Worm (Caenorhabditis elegans): ENCODE results near the gene col-174.

Gene col-174

DNA sequence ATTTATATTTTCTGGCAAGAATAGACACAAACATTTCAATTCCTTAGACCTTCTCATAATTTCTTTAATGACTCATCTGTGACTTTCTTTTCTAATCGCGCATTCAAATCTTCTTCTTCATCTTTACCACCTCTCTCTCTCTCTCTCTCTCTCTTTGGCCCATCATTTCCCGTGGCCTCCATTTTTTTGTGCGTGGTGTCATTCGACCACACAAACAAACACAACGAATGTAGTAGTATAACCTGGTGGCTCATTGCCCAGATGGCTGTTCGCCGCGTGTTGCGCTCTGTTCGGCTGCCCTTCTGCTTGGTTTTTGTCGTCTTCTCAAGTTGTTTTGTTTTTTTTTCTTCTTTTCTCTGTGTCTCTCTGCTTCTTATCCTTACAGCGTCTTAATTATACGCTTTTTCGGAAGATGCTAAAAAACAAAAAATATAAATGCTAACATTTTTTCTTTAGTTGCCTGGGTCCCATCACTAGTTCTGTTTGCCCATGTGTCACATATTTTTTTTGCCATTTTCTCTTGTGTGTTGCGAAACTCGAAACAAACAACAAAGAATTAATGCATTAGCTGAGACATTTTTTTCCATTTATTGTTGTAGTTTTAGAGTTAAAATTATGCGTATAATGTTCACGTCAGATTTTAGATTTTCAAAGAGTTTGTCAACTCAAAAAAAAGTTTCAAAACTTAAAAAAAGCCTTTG is 31.0 kb downstream of the col-174 start:
- TF ChIP-seq mep-1 (tag; optimal IDR thresholded peaks at IDR 0.05) (peak; percentile 68), aly-2 (tag; optimal IDR thresholded peaks at IDR 0.05) (no peak), nhr-28 (tag; optimal IDR thresholded peaks at IDR 0.05) (peak; percentile 48), dpl-1 (GFP tag; optimal IDR thresholded peaks at IDR 0.05) (no peak), nhr-6 (tag; optimal IDR thresholded peaks at IDR 0.05) (peak; percentile 35), daf-16 (GFP tag; optimal IDR thresholded peaks at IDR 0.05) (peak in 1 of 2 experiments; percentile 19), daf-16 (tag; optimal IDR thresholded peaks at IDR 0.05) (no peak), set-16 (GFP tag; IDR thresholded peaks at IDR 0.05) (no peak), fkh-10 (GFP tag; optimal IDR thresholded peaks at IDR 0.05) (no peak), mdl-1 (tag; optimal IDR thresholded peaks at IDR 0.05) (peak in 1 of 2 experiments; percentile 46), duxl-1 (tag; optimal IDR thresholded peaks at IDR 0.05; ENCODE audit: poor library complexity) (no peak), hlh-11 (tag; optimal IDR thresholded peaks at IDR 0.05) (peak; percentile 58), dmd-6 (GFP tag; IDR thresholded peaks at IDR 0.05) (0 out of 2 replicates have a peak, but pooled peaks have one; percentile 22), unc-62 (GFP tag; optimal IDR thresholded peaks at IDR 0.05 in 1 of 2) (peak in 1 of 2 experiments; percentile 28), unc-62 (tag; optimal IDR thresholded peaks at IDR 0.05) (no peak), ztf-7 (tag; optimal IDR thresholded peaks at IDR 0.05) (peak; percentile 13), dmd-8 (GFP tag; IDR thresholded peaks at IDR 0.05) (no peak), hlh-30 (tag; optimal IDR thresholded peaks at IDR 0.05; ENCODE audit: insufficient read depth) (peak; percentile 38), ZK337.2 (GFP tag; IDR thresholded peaks at IDR 0.05) (no peak)

DNA sequence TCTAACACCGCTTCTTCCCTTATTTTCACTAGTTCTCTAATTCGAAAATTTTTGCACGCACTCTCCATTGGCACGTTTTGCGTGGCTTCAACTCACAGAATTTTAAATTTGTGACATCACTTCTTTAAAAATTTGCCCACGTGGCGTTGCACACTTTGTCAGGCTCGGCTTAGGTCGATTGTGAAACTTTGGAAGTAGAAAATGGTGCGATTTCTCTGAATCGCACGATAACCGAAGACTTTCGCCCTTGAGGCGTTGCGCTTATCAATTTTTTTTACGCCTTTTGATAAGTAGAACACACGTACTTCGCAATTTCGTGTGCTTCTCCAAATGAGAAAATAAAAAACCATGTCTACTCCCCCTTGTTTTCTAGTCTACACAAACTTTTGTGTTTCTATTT is 31.7 kb downstream of the col-174 start:
- TF ChIP-seq ceh-62 (tag; optimal IDR thresholded peaks at IDR 0.05) (no peak), nhr-42 (GFP tag; IDR thresholded peaks at IDR 0.05) (no peak), nhr-10 (tag; optimal IDR thresholded peaks at IDR 0.05) (no peak), mep-1 (tag; optimal IDR thresholded peaks at IDR 0.05) (peak; percentile 32), daf-16 (GFP tag; optimal IDR thresholded peaks at IDR 0.05) (no peak), daf-16 (tag; optimal IDR thresholded peaks at IDR 0.05) (peak; percentile 57), tra-1 (GFP tag; IDR thresholded peaks at IDR 0.05) (peak; percentile 81), egl-43 (GFP tag; IDR thresholded peaks at IDR 0.05) (no peak), vab-7 (GFP tag; IDR thresholded peaks at IDR 0.05) (no peak), zfp-3 (GFP tag; conservative IDR thresholded peaks at IDR 0.05) (peak; percentile 58; the same call in 1 of the 2 replicates), hmg-1.1 (GFP tag; IDR thresholded peaks at IDR 0.05) (0 out of 2 replicates have a peak, but pooled peaks have one; percentile 12), nhr-111 (GFP tag; optimal IDR thresholded peaks at IDR 0.05) (no peak), hlh-11 (tag; optimal IDR thresholded peaks at IDR 0.05) (peak; percentile 75), dve-1 (tag; optimal IDR thresholded peaks at IDR 0.05; ENCODE audit: insufficient read depth) (peak; percentile 45), hlh-30 (tag; optimal IDR thresholded peaks at IDR 0.05; ENCODE audit: insufficient read depth) (peak; percentile 47), mdl-1 (tag; optimal IDR thresholded peaks at IDR 0.05) (peak in 1 of 2 experiments; percentile 83), lsy-2 (tag; optimal IDR thresholded peaks at IDR 0.05) (peak in 1 of 2 experiments; percentile 30), F44E2.7 (GFP tag; IDR thresholded peaks at IDR 0.05) (no peak), pqm-1 (tag; optimal IDR thresholded peaks at IDR 0.05) (peak; percentile 88), dmd-9 (GFP tag; IDR thresholded peaks at IDR 0.05) (no peak), ama-1 (optimal IDR thresholded peaks at IDR 0.05) (no peak), php-3 (GFP tag; IDR thresholded peaks at IDR 0.05) (0 out of 2 replicates have a peak, but pooled peaks have one; percentile 49), nhr-237 (tag; optimal IDR thresholded peaks at IDR 0.05) (no peak), dmd-6 (GFP tag; IDR thresholded peaks at IDR 0.05) (peak; percentile 96), mdt-29 (GFP tag; IDR thresholded peaks at IDR 0.05) (peak; percentile 73), dmd-8 (GFP tag; IDR thresholded peaks at IDR 0.05) (no peak), ztf-7 (tag; optimal IDR thresholded peaks at IDR 0.05) (no peak), pha-4 (GFP tag; IDR thresholded peaks at IDR 0.05) (peak; percentile 48; the same call in 1 of the 2 replicates), pha-4 (tag; optimal IDR thresholded peaks at IDR 0.05) (no peak), lin-1 (GFP tag; IDR thresholded peaks at IDR 0.05) (no peak), aha-1 (tag) (peak; percentile 94), mxl-3 (GFP tag; optimal IDR thresholded peaks at IDR 0.05) (peak; percentile 69), lin-29 (GFP tag; IDR thresholded peaks at IDR 0.05) (no peak), nhr-28 (tag; optimal IDR thresholded peaks at IDR 0.05) (peak; percentile 85)
